Worm (Caenorhabditis elegans): ENCODE measurements around the gene cyd-1.

cyd-1 gene

DNA sequence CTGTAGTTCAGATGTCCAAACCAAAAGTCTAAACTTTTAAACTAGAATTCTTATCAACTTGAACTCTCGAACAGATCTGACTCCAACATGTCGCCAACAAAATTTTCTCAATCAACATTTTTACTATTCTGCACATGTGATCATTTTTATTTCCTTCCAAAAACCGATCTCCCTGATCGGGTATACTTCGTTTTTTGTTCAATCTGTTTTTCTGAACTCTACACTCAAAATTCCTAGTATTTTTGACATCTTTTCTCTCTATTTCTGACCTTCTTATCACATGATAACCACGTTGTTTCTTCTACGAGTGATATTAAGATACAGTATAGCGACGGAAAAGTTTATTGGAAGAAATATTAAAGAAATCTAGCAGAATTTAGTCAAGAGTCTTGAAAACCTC is 25.9 kb downstream of the cyd-1 start (continued):
- peak; percentile 4 for TF ChIP-seq lir-3 (tag; optimal IDR thresholded peaks at IDR 0.05; ENCODE audit: poor library complexity)
- TF ChIP-seq skn-1 (tag; optimal IDR thresholded peaks at IDR 0.05): no peak
- TF ChIP-seq hlh-17 (GFP tag; optimal IDR thresholded peaks at IDR 0.05; ENCODE audit: borderline replicate concordance): no peak
- peak; percentile 45 for TF ChIP-seq lin-14 (GFP tag; optimal IDR thresholded peaks at IDR 0.05)
- no peak for TF ChIP-seq nhr-47 (tag; optimal IDR thresholded peaks at IDR 0.05)
- no peak for TF ChIP-seq nhr-84 (tag; optimal IDR thresholded peaks at IDR 0.05)
- peak; percentile 64 for TF ChIP-seq nhr-71 (tag; optimal IDR thresholded peaks at IDR 0.05)
- no peak for TF ChIP-seq Y116A8C.19 (tag; optimal IDR thresholded peaks at IDR 0.05; ENCODE audit: borderline replicate concordance)
- TF ChIP-seq tlp-1 (tag; optimal IDR thresholded peaks at IDR 0.05): no peak
- TF ChIP-seq nhr-20 (tag; optimal IDR thresholded peaks at IDR 0.05): peak; percentile 89
- TF ChIP-seq nhr-76 (tag; optimal IDR thresholded peaks at IDR 0.05): no peak

DNA sequence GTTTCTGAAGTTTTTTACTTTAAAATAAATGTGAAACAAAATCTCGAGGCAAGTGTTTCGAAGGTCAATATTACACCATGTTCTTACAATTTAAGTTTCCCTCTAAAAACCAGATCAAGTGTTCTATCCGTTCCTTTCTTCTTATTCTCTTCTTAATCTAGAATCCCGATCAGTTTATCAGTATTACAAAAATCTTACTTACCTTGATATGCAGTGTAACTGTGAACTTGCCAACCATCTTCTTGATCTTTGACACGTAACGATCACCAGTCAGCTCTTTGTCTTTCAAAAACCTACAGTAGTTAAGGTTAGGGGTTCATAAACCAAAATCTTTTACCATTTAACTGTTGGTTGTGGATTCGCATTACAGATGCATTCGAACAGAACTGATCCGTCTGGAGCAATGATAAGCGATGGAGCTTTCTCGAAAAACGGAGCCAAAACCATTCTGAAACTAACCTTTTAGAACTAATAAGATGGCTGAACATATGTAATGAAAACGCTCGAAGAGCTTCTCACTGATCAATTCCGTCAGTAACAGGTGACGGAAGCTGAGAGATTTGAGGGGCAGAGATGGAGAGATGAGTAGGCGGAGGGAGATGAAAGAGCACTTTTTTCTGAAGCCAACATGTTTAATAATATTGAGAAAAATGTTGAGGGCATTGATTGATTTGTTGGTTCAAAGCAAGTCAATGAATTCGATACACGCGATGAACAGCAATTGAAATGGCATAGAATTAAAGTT is 27.5 kb downstream of the cyd-1 start, which contains the start of gene oig-2:
Gene oig-2 (minus strand): TSS at position 448 of the 745 bp plus-strand sequence.
- TF ChIP-seq fos-1 (tag; optimal IDR thresholded peaks at IDR 0.05): no peak
- no peak for TF ChIP-seq lin-39 (tag; optimal IDR thresholded peaks at IDR 0.05)
- no peak for TF ChIP-seq efl-1 (optimal IDR thresholded peaks at IDR 0.05)
- TF ChIP-seq efl-1 (GFP tag; optimal IDR thresholded peaks at IDR 0.05 in 1 of 2): peak in 1 of 2 experiments; percentile 55
- TF ChIP-seq ceh-8 (GFP tag; optimal IDR thresholded peaks at IDR 0.05): no peak
- no peak for TF ChIP-seq nhr-84 (tag; optimal IDR thresholded peaks at IDR 0.05)
- no peak for TF ChIP-seq ets-5 (GFP tag; IDR thresholded peaks at IDR 0.05)
- no peak for TF ChIP-seq C04F5.9 (tag; optimal IDR thresholded peaks at IDR 0.05)
- TF ChIP-seq egl-27 (tag; optimal IDR thresholded peaks at IDR 0.05): no peak
- TF ChIP-seq grh-1 (GFP tag; IDR thresholded peaks at IDR 0.05): no peak
- no peak for TF ChIP-seq mdl-1 (tag; optimal IDR thresholded peaks at IDR 0.05)
- TF ChIP-seq unc-30 (tag; optimal IDR thresholded peaks at IDR 0.05): no peak
- TF ChIP-seq rnt-1 (tag; optimal IDR thresholded peaks at IDR 0.05): peak; percentile 49
- no peak for TF ChIP-seq snpc-4 (tag; optimal IDR thresholded peaks at IDR 0.05)
- TF ChIP-seq C34B4.2 (tag; optimal IDR thresholded peaks at IDR 0.05): no peak
- TF ChIP-seq vab-15 (tag; optimal IDR thresholded peaks at IDR 0.05): no peak
- peak; percentile 35 for TF ChIP-seq nhr-19 (GFP tag; conservative IDR thresholded peaks at IDR 0.05)
- peak; percentile 30 for TF ChIP-seq lin-14 (GFP tag; optimal IDR thresholded peaks at IDR 0.05)
- TF ChIP-seq lir-3 (tag; optimal IDR thresholded peaks at IDR 0.05; ENCODE audit: poor library complexity): no peak
- TF ChIP-seq elt-3 (tag; optimal IDR thresholded peaks at IDR 0.05): no peak
- TF ChIP-seq ceh-63 (GFP tag; optimal IDR thresholded peaks at IDR 0.05): no peak
- no peak for TF ChIP-seq fkh-4 (tag; optimal IDR thresholded peaks at IDR 0.05; ENCODE audit: borderline replicate concordance)
- no peak for TF ChIP-seq aha-1 (tag; optimal IDR thresholded peaks at IDR 0.05)
- TF ChIP-seq ces-1 (GFP tag; optimal IDR thresholded peaks at IDR 0.05): no peak
- TF ChIP-seq nhr-71 (tag; optimal IDR thresholded peaks at IDR 0.05): peak; percentile 0
- TF ChIP-seq hlh-17 (GFP tag; optimal IDR thresholded peaks at IDR 0.05; ENCODE audit: borderline replicate concordance): no peak
- TF ChIP-seq nhr-11 (tag; optimal IDR thresholded peaks at IDR 0.05): no peak
- no peak for TF ChIP-seq lin-15B (tag; optimal IDR thresholded peaks at IDR 0.05)

- no peak for TF ChIP-seq ceh-90 (tag; optimal IDR thresholded peaks at IDR 0.05)
- peak; percentile 32 for TF ChIP-seq lin-14 (GFP tag; optimal IDR thresholded peaks at IDR 0.05)
- no peak for TF ChIP-seq nhr-237 (tag; optimal IDR thresholded peaks at IDR 0.05)
- peak; percentile 68 for TF ChIP-seq dsc-1 (tag; optimal IDR thresholded peaks at IDR 0.05)
- TF ChIP-seq snu-23 (GFP tag; optimal IDR thresholded peaks at IDR 0.05): peak; percentile 10
- no peak for TF ChIP-seq ama-1 (optimal IDR thresholded peaks at IDR 0.05)
- TF ChIP-seq pax-3 (tag; optimal IDR thresholded peaks at IDR 0.05): peak; percentile 38
- TF ChIP-seq xbp-1 (tag; optimal IDR thresholded peaks at IDR 0.05): no peak
- peak in 1 of 2 experiments; percentile 5 for TF ChIP-seq efl-1 (optimal IDR thresholded peaks at IDR 0.05)
- TF ChIP-seq efl-1 (GFP tag; optimal IDR thresholded peaks at IDR 0.05 in 1 of 2): no peak
- TF ChIP-seq ces-1 (GFP tag; optimal IDR thresholded peaks at IDR 0.05): no peak
- TF ChIP-seq Y116A8C.19 (tag; optimal IDR thresholded peaks at IDR 0.05; ENCODE audit: borderline replicate concordance): no peak
- no peak for TF ChIP-seq aly-2 (tag; optimal IDR thresholded peaks at IDR 0.05)
- no peak for TF ChIP-seq ets-5 (GFP tag; IDR thresholded peaks at IDR 0.05)
- no peak for TF ChIP-seq alr-1 (tag; optimal IDR thresholded peaks at IDR 0.05; ENCODE audit: borderline replicate concordance)
- peak; percentile 43 for TF ChIP-seq nhr-71 (tag; optimal IDR thresholded peaks at IDR 0.05)
- peak; percentile 5 for TF ChIP-seq unc-86 (tag; optimal IDR thresholded peaks at IDR 0.05)
- peak in 1 of 2 experiments; percentile 14 for TF ChIP-seq lin-35 (GFP tag; optimal IDR thresholded peaks at IDR 0.05)
- TF ChIP-seq swsn-7 (tag; optimal IDR thresholded peaks at IDR 0.05): no peak
- TF ChIP-seq nhr-47 (tag; optimal IDR thresholded peaks at IDR 0.05): peak; percentile 33
- TF ChIP-seq pag-3 (tag; optimal IDR thresholded peaks at IDR 0.05; ENCODE audit: borderline replicate concordance, insufficient read depth): no peak
- TF ChIP-seq fkh-8 (tag; optimal IDR thresholded peaks at IDR 0.05): peak; percentile 78
Measured at ce11 chrII:13012684-13013083, 32.3 kb downstream of the cyd-1 start.

Measured in whole organism, L1 larva.